Fruit fly (Drosophila melanogaster) whole organism: ENCODE results near the gene CG43737.

Experiments used
- CG8478 ChIP-seq: fragments of >200 bp; optimal IDR thresholded peaks from 2 replicates; lab custom pipeline; 2018; ENCODE audit warnings: inconsistent platforms
- EcR ChIP-seq, 2 experiments: fragments of >200 bp; optimal IDR thresholded peaks; 2 replicates each; lab custom pipeline; 2017; ENCODE audit warnings: missing biosample characterization in 2 of 2, missing genetic modification characterization in 2 of 2, missing genetic modification reagents in 2 of 2
- usp ChIP-seq: fragments of >200 bp; optimal IDR thresholded peaks from 2 replicates; lab custom pipeline; 2017; ENCODE audit warnings: missing biosample characterization, missing genetic modification characterization, mixed read lengths

DNA sequence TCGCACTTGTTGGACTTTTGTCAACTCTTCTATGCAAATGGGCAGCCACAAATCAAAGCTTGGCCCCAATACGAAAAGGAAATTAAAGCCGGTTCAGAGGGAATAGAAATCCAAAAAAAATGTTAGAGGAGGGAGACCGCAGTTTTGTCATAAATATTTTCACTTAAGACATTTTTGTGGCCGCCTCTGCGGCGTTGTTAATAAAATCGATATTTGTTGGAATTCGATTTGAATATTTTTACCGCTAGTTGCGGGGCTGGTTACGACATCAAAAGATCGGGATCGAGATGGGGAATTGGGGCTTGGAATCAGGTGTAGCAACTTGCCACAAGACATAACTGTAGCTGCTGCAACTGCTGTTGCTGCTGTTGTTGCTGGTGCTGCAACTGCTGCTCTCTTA is 18.0 kb upstream of the CG43737 start:
- TF ChIP-seq EcR (GFP tag; optimal IDR thresholded peaks at IDR 0.05; lab: Kevin White, UChicago) (no peak), usp (no peak), CG8478 (lab: Kevin White, UChicago) (no peak)
